Worm (Caenorhabditis elegans) whole organism, early embryonic: Measurements from ENCODE around the gene tmem-17.

Experiments
- F13C5.2 ChIP-seq: sonication (generic microtip); optimal IDR thresholded peaks from 2 replicates; lab custom pipeline; 2017; ENCODE audit warnings: mild to moderate bottlenecking, missing genetic modification characterization, inconsistent platforms, missing compliant biosample characterization
- aly-1 ChIP-seq: sonication (generic microtip); optimal IDR thresholded peaks from 2 replicates; lab custom pipeline; 2016; ENCODE audit warnings: missing genetic modification characterization, missing compliant biosample characterization
- ama-1 ChIP-seq: fragments of 150-350 bp; optimal IDR thresholded peaks from 2 replicates; lab custom pipeline; 2014
- ceh-36 ChIP-seq: sonication (generic microtip); optimal IDR thresholded peaks from 2 replicates; lab custom pipeline; 2016; ENCODE audit warnings: missing genetic modification characterization, inconsistent platforms, missing compliant biosample characterization
- hnd-1 ChIP-seq: sonication (generic microtip); optimal IDR thresholded peaks from 2 replicates; lab custom pipeline; 2016; ENCODE audit warnings: missing genetic modification characterization, missing compliant biosample characterization
- pes-1 ChIP-seq: fragments of 200-800 bp; sonication (Bioruptor generic); IDR thresholded peaks from 2 replicates; pipeline ENCODE4 v1.3.6; 2022; ENCODE audit warnings: missing genetic modification reagents, missing genetic modification characterization, missing compliant biosample characterization
- tbx-11 ChIP-seq: fragments of 200-800 bp; sonication (Bioruptor generic); IDR thresholded peaks from 2 replicates; pipeline ENCODE4 v1.3.6; 2022; ENCODE audit warnings: missing genetic modification characterization, missing compliant biosample characterization

ce11 chrIII:7032070-7032469 lies 38.0 kb upstream of the tmem-17 start:
- no peak for TF ChIP-seq ama-1 (lab: Kevin White, UChicago)
- TF ChIP-seq F13C5.2 (tag; lab: Kevin White, UChicago) = no peak
- no peak for TF ChIP-seq tbx-11 (GFP tag; lab: Robert Waterston, UW)
- no peak for TF ChIP-seq aly-1 (tag; lab: Kevin White, UChicago)
- TF ChIP-seq pes-1 (GFP tag; lab: Robert Waterston, UW) = no peak
- no peak for TF ChIP-seq ceh-36 (tag; lab: Kevin White, UChicago)
- no peak for TF ChIP-seq hnd-1 (tag; lab: Kevin White, UChicago)
